Fruit fly (Drosophila melanogaster) whole organism, embryonic: Measurements from ENCODE around the gene RpS17.
A peak's percentile ranks its signal among the peaks of the same experiment; 100 is the strongest.

Experiments
- B-H2 ChIP-seq: fragments of 200-800 bp; sonication (Bioruptor generic); optimal IDR thresholded peaks from 2 replicates; lab custom pipeline; 2018; ENCODE audit warnings: missing biosample characterization, mild to moderate bottlenecking, missing genetic modification characterization
- Blimp-1 ChIP-seq: fragments of 200-800 bp; sonication (Bioruptor generic); optimal IDR thresholded peaks from 3 replicates; lab custom pipeline; 2018; ENCODE audit warnings: missing biosample characterization, missing genetic modification characterization, mild to moderate bottlenecking, moderate library complexity, missing genetic modification reagents
- CG10209 ChIP-seq: fragments of 200-800 bp; sonication (Bioruptor generic); optimal IDR thresholded peaks from 3 replicates; lab custom pipeline; 2017; ENCODE audit warnings: missing biosample characterization, mild to moderate bottlenecking, missing genetic modification characterization, missing genetic modification reagents
- CG1024 ChIP-seq: fragments of 200-800 bp; sonication (Bioruptor generic); IDR thresholded peaks from 2 replicates; pipeline ENCODE4 v1.3.6; 2022; ENCODE audit warnings: missing biosample characterization, missing genetic modification characterization
- CG10543 ChIP-seq: fragments of 200-800 bp; sonication (Bioruptor generic); optimal IDR thresholded peaks from 3 replicates; lab custom pipeline; 2017; ENCODE audit warnings: missing biosample characterization, mild to moderate bottlenecking, missing genetic modification characterization, moderate library complexity
- CG10565 ChIP-seq: fragments of 200-800 bp; sonication (Bioruptor generic); optimal IDR thresholded peaks from 3 replicates; lab custom pipeline; 2016; ENCODE audit warnings: missing biosample characterization, mild to moderate bottlenecking, missing genetic modification characterization
- CG10959 ChIP-seq: fragments of 200-800 bp; sonication (Bioruptor generic); IDR thresholded peaks from 2 replicates; pipeline ENCODE4 v1.3.6; 2022; ENCODE audit warnings: missing biosample characterization, missing genetic modification characterization
- CG11695 ChIP-seq: fragments of 200-800 bp; sonication (Bioruptor generic); IDR thresholded peaks from 3 replicates; pipeline ENCODE4 v1.3.6; 2022; ENCODE audit warnings: missing biosample characterization, missing genetic modification characterization
- CG12299 ChIP-seq: fragments of 200-800 bp; sonication (Bioruptor generic); optimal IDR thresholded peaks from 2 replicates; lab custom pipeline; 2018; ENCODE audit warnings: missing biosample characterization, mild to moderate bottlenecking, missing genetic modification characterization
- CG1233 ChIP-seq: fragments of 200-800 bp; sonication (Bioruptor generic); optimal IDR thresholded peaks from 4 replicates; lab custom pipeline; 2018; ENCODE audit warnings: missing biosample characterization, mild to moderate bottlenecking, missing genetic modification characterization
- CG12744 ChIP-seq: fragments of 200-800 bp; sonication (Bioruptor generic); optimal IDR thresholded peaks from 2 replicates; lab custom pipeline; 2016; ENCODE audit warnings: missing biosample characterization, missing genetic modification characterization
- CG12769 ChIP-seq: fragments of 200-800 bp; sonication (Bioruptor generic); optimal IDR thresholded peaks from 2 replicates; lab custom pipeline; 2019; ENCODE audit warnings: missing biosample characterization, mild to moderate bottlenecking, missing genetic modification characterization, moderate library complexity
- CG14965 ChIP-seq: fragments of 200-800 bp; sonication (Bioruptor generic); optimal IDR thresholded peaks from 2 replicates; lab custom pipeline; 2016; ENCODE audit warnings: missing biosample characterization, missing genetic modification characterization, borderline replicate concordance
- CG1529 ChIP-seq: fragments of 200-800 bp; sonication (Bioruptor generic); optimal IDR thresholded peaks from 3 replicates; lab custom pipeline; 2018; ENCODE audit warnings: missing biosample characterization, missing genetic modification characterization
- CG17328 ChIP-seq: fragments of 200-800 bp; sonication (Bioruptor generic); IDR thresholded peaks from 2 replicates; pipeline ENCODE4 v1.3.6; 2022; ENCODE audit warnings: missing biosample characterization, missing genetic modification characterization
- CG2678 ChIP-seq: fragments of 200-800 bp; sonication (Bioruptor generic); optimal IDR thresholded peaks from 3 replicates; lab custom pipeline; 2019; ENCODE audit warnings: missing biosample characterization, mild to moderate bottlenecking, missing genetic modification characterization, moderate library complexity
- CG31224 ChIP-seq: fragments of 200-800 bp; sonication (Bioruptor generic); IDR thresholded peaks from 2 replicates; pipeline ENCODE4 v1.3.6; 2022; ENCODE audit warnings: missing biosample characterization, missing genetic modification characterization
- CG4730 ChIP-seq: fragments of 200-800 bp; sonication (Bioruptor generic); IDR thresholded peaks from 2 replicates; pipeline ENCODE4 v1.3.6; 2022; ENCODE audit warnings: missing biosample characterization, missing genetic modification characterization
- CG5180 ChIP-seq: fragments of 200-800 bp; sonication (Bioruptor generic); optimal IDR thresholded peaks from 3 replicates; lab custom pipeline; 2017; ENCODE audit warnings: missing biosample characterization, missing genetic modification characterization, mild to moderate bottlenecking, moderate library complexity, missing genetic modification reagents
- CG5245 ChIP-seq: fragments of 200-800 bp; sonication (Bioruptor generic); optimal IDR thresholded peaks from 3 replicates; lab custom pipeline; 2016; ENCODE audit warnings: missing biosample characterization, missing genetic modification characterization
- CG9215 ChIP-seq: fragments of 200-800 bp; sonication (Bioruptor generic); IDR thresholded peaks from 2 replicates; pipeline ENCODE4 v1.3.6; 2022; ENCODE audit warnings: missing biosample characterization, missing genetic modification characterization
- CG9727 ChIP-seq: fragments of 200-800 bp; sonication (Bioruptor generic); optimal IDR thresholded peaks from 3 replicates; lab custom pipeline; 2017; ENCODE audit warnings: missing biosample characterization, mild to moderate bottlenecking, missing genetic modification characterization
- Camta ChIP-seq: fragments of 200-800 bp; sonication (Bioruptor generic); optimal IDR thresholded peaks from 2 replicates; lab custom pipeline; 2016; ENCODE audit warnings: missing biosample characterization, missing genetic modification characterization
- CrebB ChIP-seq: fragments of 200-800 bp; sonication (Bioruptor generic); optimal IDR thresholded peaks from 3 replicates; lab custom pipeline; 2018; ENCODE audit warnings: missing biosample characterization, mild to moderate bottlenecking, missing genetic modification characterization
- D19B ChIP-seq: fragments of 200-800 bp; sonication (Bioruptor generic); optimal IDR thresholded peaks from 2 replicates; lab custom pipeline; 2017; ENCODE audit warnings: missing biosample characterization, mild to moderate bottlenecking, missing genetic modification characterization
- Gug ChIP-seq: fragments of 200-800 bp; sonication (Bioruptor generic); IDR thresholded peaks from 4 replicates; pipeline ENCODE4 v1.3.6; 2022; ENCODE audit warnings: missing biosample characterization, missing genetic modification characterization
- Hr51 ChIP-seq, 2 experiments: fragments of 200-800 bp; sonication (Bioruptor generic); optimal IDR thresholded peaks; 2 replicates in 1 of 2; 3 replicates in 1 of 2; lab custom pipeline; 2016 to 2018; ENCODE audit warnings: missing biosample characterization in 2 of 2, missing genetic modification characterization in 2 of 2, mild to moderate bottlenecking in 1 of 2, moderate library complexity in 1 of 2
- Pdp1 ChIP-seq, 2 experiments: fragments of 200-800 bp; sonication (Bioruptor generic); optimal IDR thresholded peaks; 3 replicates each; lab custom pipeline; 2016; ENCODE audit warnings: missing biosample characterization in 2 of 2, missing genetic modification characterization in 2 of 2, mild to moderate bottlenecking in 1 of 2, moderate library complexity in 1 of 2
- Sox100B ChIP-seq: fragments of 200-800 bp; sonication (Bioruptor generic); optimal IDR thresholded peaks from 3 replicates; lab custom pipeline; 2018; ENCODE audit warnings: missing biosample characterization, mild to moderate bottlenecking, missing genetic modification characterization
- Tbp ChIP-seq: fragments of >200 bp; optimal IDR thresholded peaks from 2 replicates; lab custom pipeline; 2018; ENCODE audit warnings: missing biosample characterization, missing genetic modification characterization
- YL-1 ChIP-seq: fragments of 200-800 bp; sonication (Bioruptor generic); optimal IDR thresholded peaks from 3 replicates; lab custom pipeline; 2017; ENCODE audit warnings: missing biosample characterization, mild to moderate bottlenecking, missing genetic modification characterization
- amos ChIP-seq: fragments of 200-800 bp; sonication (Bioruptor generic); IDR thresholded peaks from 2 replicates; pipeline ENCODE4 v1.3.6; 2022; ENCODE audit warnings: missing biosample characterization, missing genetic modification characterization; ENCODE audit not compliant: partially characterized antibody
- bab2 ChIP-seq: fragments of 200-800 bp; sonication (Bioruptor generic); optimal IDR thresholded peaks from 2 replicates; lab custom pipeline; 2016; ENCODE audit warnings: missing biosample characterization, missing genetic modification characterization
- cg ChIP-seq: fragments of 200-800 bp; sonication (Bioruptor generic); optimal IDR thresholded peaks from 3 replicates; lab custom pipeline; 2019; ENCODE audit warnings: missing biosample characterization, mild to moderate bottlenecking, missing genetic modification characterization, moderate library complexity
- dan ChIP-seq: fragments of 200-800 bp; sonication (Bioruptor generic); IDR thresholded peaks from 2 replicates; pipeline ENCODE4 v1.3.6; 2022; ENCODE audit warnings: missing biosample characterization, missing genetic modification characterization
- dm ChIP-seq: fragments of 200-800 bp; sonication (Bioruptor generic); optimal IDR thresholded peaks from 3 replicates; lab custom pipeline; 2016; ENCODE audit warnings: missing biosample characterization, missing genetic modification characterization
- fd102C ChIP-seq: fragments of 200-800 bp; sonication (Bioruptor generic); optimal IDR thresholded peaks from 2 replicates; lab custom pipeline; 2018; ENCODE audit warnings: missing biosample characterization, mild to moderate bottlenecking, missing genetic modification characterization, moderate library complexity
- ftz-f1 ChIP-seq: fragments of 200-800 bp; sonication (Bioruptor generic); optimal IDR thresholded peaks from 2 replicates; lab custom pipeline; 2016; ENCODE audit warnings: missing biosample characterization, missing genetic modification characterization
- gcm2 ChIP-seq: fragments of 200-800 bp; sonication (Bioruptor generic); optimal IDR thresholded peaks from 2 replicates; lab custom pipeline; 2016; ENCODE audit warnings: missing biosample characterization, missing genetic modification characterization
- gfzf ChIP-seq: fragments of 200-800 bp; sonication (Bioruptor generic); optimal IDR thresholded peaks from 2 replicates; lab custom pipeline; 2016; ENCODE audit warnings: missing biosample characterization, mild to moderate bottlenecking, missing genetic modification characterization, moderate library complexity
- jumu ChIP-seq: fragments of 200-800 bp; sonication (Bioruptor generic); optimal IDR thresholded peaks from 3 replicates; lab custom pipeline; 2016; ENCODE audit warnings: missing biosample characterization, missing genetic modification characterization
- ro ChIP-seq: fragments of 200-800 bp; sonication (Bioruptor generic); IDR thresholded peaks from 2 replicates; pipeline ENCODE4 v1.3.6; 2022; ENCODE audit warnings: missing biosample characterization, missing genetic modification characterization
- sens-2 ChIP-seq: fragments of 200-800 bp; sonication (Bioruptor generic); IDR thresholded peaks from 2 replicates; pipeline ENCODE4 v1.3.6; 2022; ENCODE audit warnings: missing biosample characterization, missing genetic modification characterization
- sima ChIP-seq: fragments of 200-800 bp; sonication (Bioruptor generic); optimal IDR thresholded peaks from 2 replicates; lab custom pipeline; 2016; ENCODE audit warnings: missing biosample characterization, missing genetic modification characterization
- so ChIP-seq: fragments of 200-800 bp; sonication (Bioruptor generic); IDR thresholded peaks from 3 replicates; pipeline ENCODE4 v1.3.6; 2022; ENCODE audit warnings: missing biosample characterization, missing genetic modification characterization
- tap ChIP-seq: fragments of 200-800 bp; optimal IDR thresholded peaks from 3 replicates; lab custom pipeline; 2019; ENCODE audit warnings: missing biosample characterization, mild to moderate bottlenecking, missing genetic modification characterization, moderate library complexity
- wdn ChIP-seq: fragments of 200-800 bp; sonication (Bioruptor generic); IDR thresholded peaks from 2 replicates; pipeline ENCODE4 v1.3.6; 2022; ENCODE audit warnings: missing biosample characterization, missing genetic modification characterization

RpS17 gene

dm6 chr3L:9460775-9461491 lies 31.3 kb upstream of the RpS17 start, which contains the start of the genes CG3434 and CG44838 (continued):
- no peak for TF ChIP-seq CG10959 (GFP tag; lab: Robert Waterston, UW)
- TF ChIP-seq, all 482 proteins: peak for 382

- peak; percentile 97 to 99 for TF ChIP-seq Pdp1 (GFP tag; optimal IDR thresholded peaks at IDR 0.05; lab: Kevin White, UChicago)
- TF ChIP-seq sens-2 (GFP tag; lab: Robert Waterston, UW) = peak; percentile 99
- peak; percentile 97 for TF ChIP-seq CG31224 (GFP tag; lab: Robert Waterston, UW)
- peak; percentile 99 for TF ChIP-seq B-H2 (GFP tag; lab: Kevin White, UChicago)
- peak; percentile 99 for TF ChIP-seq jumu (GFP tag; lab: Kevin White, UChicago)
- peak; percentile 99 for TF ChIP-seq CG11695 (GFP tag; lab: Robert Waterston, UW)
- TF ChIP-seq Camta = peak; percentile 97
- TF ChIP-seq so (GFP tag; lab: Robert Waterston, UW) = peak; percentile 99
- TF ChIP-seq sima (GFP tag; lab: Kevin White, UChicago) = peak; percentile 97
- peak; percentile 97 for TF ChIP-seq CG10543
- peak; percentile 97 to 98 for TF ChIP-seq Hr51 (GFP tag; optimal IDR thresholded peaks at IDR 0.05; lab: Kevin White, UChicago)
- peak; percentile 98 for TF ChIP-seq CG9727 (GFP tag; lab: Kevin White, UChicago)
- peak; percentile 96 for TF ChIP-seq Sox100B (GFP tag; lab: Kevin White, UChicago)
- peak; percentile 97 for TF ChIP-seq CG1024 (GFP tag; lab: Robert Waterston, UW)
- peak; percentile 98 for TF ChIP-seq YL-1 (GFP tag; lab: Kevin White, UChicago)
- peak; percentile 99 for TF ChIP-seq Gug
- peak; percentile 94 for TF ChIP-seq D19B
- peak; percentile 97 for TF ChIP-seq CG5245 (GFP tag; lab: Kevin White, UChicago)
- TF ChIP-seq CG1529 (GFP tag; lab: Kevin White, UChicago) = peak; percentile 97
- TF ChIP-seq gfzf (GFP tag; lab: Kevin White, UChicago) = peak; percentile 39
- peak; percentile 99 for TF ChIP-seq CG12769 (tag; lab: Kevin White, UChicago)
- TF ChIP-seq CG5180 = peak; percentile 91
- TF ChIP-seq fd102C (GFP tag; lab: Kevin White, UChicago) = peak; percentile 82
- TF ChIP-seq CG4730 (GFP tag; lab: Robert Waterston, UW) = peak; percentile 99
- TF ChIP-seq CG12299 (tag; lab: Kevin White, UChicago) = peak; percentile 97
- TF ChIP-seq bab2 (GFP tag; lab: Kevin White, UChicago) = peak; percentile 99
- TF ChIP-seq Tbp = no peak
- peak; percentile 99 for TF ChIP-seq CG2678
- peak; percentile 98 for TF ChIP-seq ro
- TF ChIP-seq tap (tag; lab: Kevin White, UChicago) = peak; percentile 94
- no peak for TF ChIP-seq cg (GFP tag; lab: Kevin White, UChicago)
- peak; percentile 99 for TF ChIP-seq CG10209 (GFP tag; lab: Kevin White, UChicago)
- peak; percentile 44; the same call in 1 of the 2 replicates for TF ChIP-seq amos (GFP tag; lab: Robert Waterston, UW)
- peak; percentile 98 for TF ChIP-seq dan (GFP tag; lab: Robert Waterston, UW)
- peak; percentile 97 for TF ChIP-seq gcm2
- TF ChIP-seq ftz-f1 (GFP tag; lab: Kevin White, UChicago) = peak; percentile 88
- TF ChIP-seq CG1233 (GFP tag; lab: Kevin White, UChicago) = peak; percentile 99
- peak; percentile 92 for TF ChIP-seq CG10565
- peak; percentile 82 for TF ChIP-seq CG14965 (GFP tag; lab: Kevin White, UChicago)
- TF ChIP-seq CG9215 (GFP tag; lab: Robert Waterston, UW) = peak; percentile 99
- peak; percentile 98 for TF ChIP-seq CG12744 (GFP tag; lab: Kevin White, UChicago)
- peak; percentile 97 for TF ChIP-seq Blimp-1 (GFP tag; lab: Kevin White, UChicago)
- peak; percentile 98 for TF ChIP-seq wdn (GFP tag; lab: Robert Waterston, UW)
- TF ChIP-seq CG17328 (GFP tag; lab: Robert Waterston, UW) = peak; percentile 99
- peak; percentile 98 for TF ChIP-seq CrebB
- TF ChIP-seq dm = peak; percentile 95
Measured at dm6 chr3L:9457619-9458092, 28.0 kb upstream of the RpS17 start, which contains the start of gene CG3437. Gene CG3437 (minus strand): TSS chr3L:9457669.
